Fruit fly (Drosophila melanogaster) whole organism, adult: Measurements from ENCODE around the gene SMC6.

ENCODE experiments used
- CG12768 ChIP-seq: fragments of 200-800 bp; sonication (Bioruptor generic); optimal IDR thresholded peaks from 2 replicates; lab custom pipeline; 2017; ENCODE audit warnings: missing biosample characterization, missing genetic modification characterization, mild to moderate bottlenecking, moderate library complexity, missing genetic modification reagents
- CG1620 ChIP-seq: fragments of 200-800 bp; sonication (Bioruptor generic); optimal IDR thresholded peaks from 2 replicates; lab custom pipeline; 2016; ENCODE audit warnings: missing biosample characterization, missing genetic modification characterization
- CG7045 ChIP-seq: fragments of 200-800 bp; sonication (Bioruptor generic); optimal IDR thresholded peaks from 2 replicates; lab custom pipeline; 2017; ENCODE audit warnings: missing biosample characterization, mild to moderate bottlenecking, missing genetic modification characterization
- CG7101 ChIP-seq: fragments of 200-800 bp; sonication (Bioruptor generic); optimal IDR thresholded peaks from 2 replicates; lab custom pipeline; 2018; ENCODE audit warnings: missing biosample characterization, mild to moderate bottlenecking, missing genetic modification characterization, moderate library complexity
- Hr96 ChIP-seq: fragments of 200-800 bp; sonication (Bioruptor generic); optimal IDR thresholded peaks from 2 replicates; lab custom pipeline; 2016; ENCODE audit warnings: missing biosample characterization, missing genetic modification characterization
- Mnt ChIP-seq: fragments of 200-800 bp; sonication (Bioruptor generic); optimal IDR thresholded peaks from 2 replicates; lab custom pipeline; 2016; ENCODE audit warnings: missing biosample characterization, mild to moderate bottlenecking, missing genetic modification characterization
- kay ChIP-seq: fragments of 200-800 bp; sonication (Bioruptor generic); peaks from one replicate; lab custom pipeline; 2016; ENCODE audit warnings: missing biosample characterization, missing genetic modification characterization, borderline replicate concordance

DNA sequence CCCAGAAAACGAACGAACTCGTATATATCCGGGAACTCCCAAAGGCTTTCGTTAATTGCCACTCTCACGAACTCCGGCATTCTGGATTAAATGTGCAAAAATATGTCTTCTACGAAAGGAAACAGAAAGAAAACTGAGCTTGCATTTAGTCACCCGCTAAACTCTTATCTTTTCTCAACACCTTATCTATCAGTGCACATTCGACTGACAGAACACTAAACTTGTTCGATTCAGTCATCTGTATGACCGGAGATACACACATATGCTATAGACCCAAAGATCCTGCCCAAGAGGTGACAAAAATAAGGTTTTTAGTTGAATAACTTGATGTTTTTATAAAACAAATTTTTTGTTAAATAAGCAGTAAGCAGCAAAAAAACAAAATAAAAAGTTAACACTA, 43.1 kb downstream of the SMC6 start, which contains the start of gene p38c:
- TF ChIP-seq Mnt (GFP tag; lab: Kevin White, UChicago) (no peak), CG7045 (GFP tag; lab: Kevin White, UChicago) (no peak), CG1620 (GFP tag; lab: Kevin White, UChicago) (no peak), Hr96 (GFP tag; lab: Kevin White, UChicago) (no peak), CG7101 (tag; lab: Kevin White, UChicago) (no peak), kay (no peak), CG12768 (GFP tag; lab: Kevin White, UChicago) (no peak)
